Fruit fly (Drosophila melanogaster): ENCODE results near the gene CG9133.

DNA sequence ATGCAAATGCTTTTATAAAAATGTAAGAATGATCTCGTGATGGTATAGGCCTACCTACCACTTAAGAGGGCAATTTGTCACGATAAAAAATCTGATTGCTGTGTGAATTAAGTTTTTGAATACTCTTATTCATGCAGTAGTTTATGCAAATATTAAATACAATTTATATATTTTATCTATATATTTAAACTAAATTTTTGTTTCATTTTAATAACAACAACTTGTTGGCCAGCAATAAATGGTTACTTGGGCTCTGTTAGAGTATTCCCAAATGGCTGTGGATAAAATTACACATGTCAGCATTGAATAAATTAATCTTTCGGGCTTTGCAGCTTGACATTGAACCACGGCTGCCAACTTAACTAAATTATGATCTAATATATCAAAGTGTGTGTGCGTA, 6.7 kb downstream of the CG9133 start:
- TF ChIP-seq CG8478 (optimal IDR thresholded peaks at IDR 0.05): no peak
- no peak for TF ChIP-seq CTCF (optimal IDR thresholded peaks at IDR 0.05)

Measured in S2 (cell line).